Fruit fly (Drosophila melanogaster) S2 (cell line): ENCODE results near the gene CCT1.

Experiments used
- CG8478 ChIP-seq: fragments of >200 bp; optimal IDR thresholded peaks from 2 replicates; lab custom pipeline; 2018
- CTCF ChIP-seq, 2 experiments: fragments of >200 bp; optimal IDR thresholded peaks; 2 replicates each; lab custom pipeline; 2018

DNA sequence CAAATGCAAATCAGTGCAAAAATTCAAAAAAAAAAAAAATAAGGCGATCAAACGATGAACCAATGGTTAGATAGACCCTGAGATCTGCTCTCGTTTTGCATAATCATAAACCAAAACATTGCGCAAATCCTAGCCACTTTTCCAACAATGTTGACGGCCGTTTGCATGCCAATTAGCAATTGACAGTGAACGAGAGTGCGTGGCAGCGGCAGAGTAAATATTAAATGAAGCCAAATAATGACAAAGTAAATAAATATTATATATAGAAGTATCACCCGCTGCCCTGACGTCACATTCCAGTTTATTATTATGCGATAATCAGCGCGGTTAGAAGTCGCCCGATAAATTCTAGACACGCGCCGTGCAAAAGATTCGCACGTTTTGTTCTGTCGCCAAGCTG lies 44.7 kb upstream of the CCT1 start:
- TF ChIP-seq CG8478 (lab: Kevin White, UChicago) (no peak), CTCF (optimal IDR thresholded peaks at IDR 0.05; lab: Kevin White, UChicago) (no peak)
